Fruit fly (Drosophila melanogaster) whole organism, embryonic: ENCODE measurements around the gene SPARC.

Source experiments
- Adf1 ChIP-seq: fragments of 200-800 bp; sonication (Bioruptor generic); IDR thresholded peaks from 2 replicates; pipeline ENCODE4 v1.3.6; 2022; ENCODE audit warnings: missing biosample characterization, missing genetic modification characterization
- Antp ChIP-seq: fragments of 200-800 bp; sonication (Bioruptor generic); optimal IDR thresholded peaks from 3 replicates; lab custom pipeline; 2016; ENCODE audit warnings: missing biosample characterization, missing genetic modification characterization
- Atf6 ChIP-seq: fragments of 200-800 bp; sonication (Bioruptor generic); IDR thresholded peaks from 2 replicates; pipeline ENCODE4 v1.3.6; 2022; ENCODE audit warnings: missing biosample characterization, missing genetic modification characterization
- Awh ChIP-seq: fragments of 200-800 bp; sonication (Bioruptor generic); IDR thresholded peaks from 2 replicates; pipeline ENCODE4, ENCODE4 v1.3.6; 2022; ENCODE audit warnings: missing biosample characterization, missing genetic modification characterization
- CG10209 ChIP-seq: fragments of 200-800 bp; sonication (Bioruptor generic); optimal IDR thresholded peaks from 3 replicates; lab custom pipeline; 2017; ENCODE audit warnings: missing biosample characterization, mild to moderate bottlenecking, missing genetic modification characterization, missing genetic modification reagents
- CG1024 ChIP-seq: fragments of 200-800 bp; sonication (Bioruptor generic); IDR thresholded peaks from 2 replicates; pipeline ENCODE4 v1.3.6; 2022; ENCODE audit warnings: missing biosample characterization, missing genetic modification characterization
- CG10321 ChIP-seq: fragments of 200-800 bp; sonication (Bioruptor generic); IDR thresholded peaks from 2 replicates; pipeline ENCODE4 v1.3.6; 2022; ENCODE audit warnings: missing biosample characterization, missing genetic modification characterization
- CG14441 ChIP-seq: fragments of 200-800 bp; sonication (Bioruptor generic); IDR thresholded peaks from 2 replicates; pipeline ENCODE4 v1.3.6; 2022; ENCODE audit warnings: missing biosample characterization, missing genetic modification characterization
- CG15479 ChIP-seq: fragments of 200-800 bp; sonication (Bioruptor generic); optimal IDR thresholded peaks from 3 replicates; lab custom pipeline; 2019; ENCODE audit warnings: missing biosample characterization, mild to moderate bottlenecking, missing genetic modification characterization, moderate library complexity
- CG17912 ChIP-seq: fragments of 200-800 bp; sonication (Bioruptor generic); optimal IDR thresholded peaks from 2 replicates; lab custom pipeline; 2018; ENCODE audit warnings: missing biosample characterization, mild to moderate bottlenecking, missing genetic modification characterization
- CG18476 ChIP-seq: fragments of 200-800 bp; sonication (Bioruptor generic); optimal IDR thresholded peaks from 2 replicates; lab custom pipeline; 2016; ENCODE audit warnings: missing biosample characterization, mild to moderate bottlenecking, missing genetic modification characterization
- CG3065 ChIP-seq: fragments of 200-800 bp; sonication (Bioruptor generic); optimal IDR thresholded peaks from 2 replicates; lab custom pipeline; 2016; ENCODE audit warnings: missing biosample characterization, missing genetic modification characterization
- CG31388 ChIP-seq: fragments of 200-800 bp; sonication (Bioruptor generic); optimal IDR thresholded peaks from 2 replicates; lab custom pipeline; 2016; ENCODE audit warnings: missing biosample characterization, missing genetic modification characterization
- CG3281 ChIP-seq: fragments of 200-800 bp; sonication (Bioruptor generic); optimal IDR thresholded peaks from 3 replicates; lab custom pipeline; 2017; ENCODE audit warnings: missing biosample characterization, mild to moderate bottlenecking, missing genetic modification characterization
- CG42726 ChIP-seq: fragments of 200-800 bp; sonication (Bioruptor generic); IDR thresholded peaks from 2 replicates; pipeline ENCODE4 v1.3.6; 2022; ENCODE audit warnings: missing biosample characterization, missing genetic modification characterization; ENCODE audit not compliant: partially characterized antibody
- CG4328 ChIP-seq: fragments of 200-800 bp; sonication (Bioruptor generic); optimal IDR thresholded peaks from 3 replicates; lab custom pipeline; 2017; ENCODE audit warnings: missing biosample characterization, missing genetic modification reagents, missing genetic modification characterization
- CG4360 ChIP-seq: fragments of 200-800 bp; sonication (Bioruptor generic); IDR thresholded peaks from 2 replicates; pipeline ENCODE4 v1.3.6; 2022; ENCODE audit warnings: missing biosample characterization, missing genetic modification characterization
- CG4730 ChIP-seq: fragments of 200-800 bp; sonication (Bioruptor generic); IDR thresholded peaks from 2 replicates; pipeline ENCODE4 v1.3.6; 2022; ENCODE audit warnings: missing biosample characterization, missing genetic modification characterization
- CG8089 ChIP-seq: fragments of 200-800 bp; sonication (Bioruptor generic); optimal IDR thresholded peaks from 3 replicates; lab custom pipeline; 2016; ENCODE audit warnings: missing biosample characterization, missing genetic modification characterization
- H15 ChIP-seq: fragments of 200-800 bp; sonication (Bioruptor generic); IDR thresholded peaks from 3 replicates; pipeline ENCODE4 v1.3.6; 2022; ENCODE audit warnings: missing biosample characterization, missing genetic modification characterization
- Hr78 ChIP-seq, 2 experiments: fragments of 200-800 bp in 1 of 2; fragments of >200 bp in 1 of 2; sonication (Bioruptor generic) in 1 of 2; optimal IDR thresholded peaks; 2 replicates each; lab custom pipeline; 2017 to 2019; ENCODE audit warnings: missing biosample characterization in 2 of 2, missing genetic modification characterization in 2 of 2, mild to moderate bottlenecking in 1 of 2, moderate library complexity in 1 of 2
- MBD-R2 ChIP-seq: fragments of 200-800 bp; sonication (Bioruptor generic); IDR thresholded peaks from 2 replicates; pipeline ENCODE4 v1.3.6; 2022; ENCODE audit warnings: missing biosample characterization, missing genetic modification characterization
- Sin3A ChIP-seq: fragments of >200 bp; optimal IDR thresholded peaks from 2 replicates; lab custom pipeline; 2018
- Six4 ChIP-seq: fragments of 200-800 bp; sonication (Bioruptor generic); optimal IDR thresholded peaks from 2 replicates; lab custom pipeline; 2016; ENCODE audit warnings: missing biosample characterization, missing genetic modification characterization
- Stat92E ChIP-seq, 3 experiments: fragments of >200 bp in 2 of 3; fragments of 200-800 bp in 1 of 3; sonication (Bioruptor generic) in 1 of 3; optimal IDR thresholded peaks; 2 replicates each; lab custom pipeline; 2017 to 2019; ENCODE audit warnings: missing biosample characterization in 3 of 3, missing genetic modification characterization in 3 of 3, mild to moderate bottlenecking in 1 of 3, moderate library complexity in 1 of 3
- dysf ChIP-seq: fragments of 200-800 bp; sonication (Bioruptor generic); IDR thresholded peaks from 3 replicates; pipeline ENCODE4 v1.3.6; 2022; ENCODE audit warnings: missing biosample characterization, missing genetic modification characterization
- eve ChIP-seq, 2 experiments: fragments of >200 bp; optimal IDR thresholded peaks; 2 replicates each; lab custom pipeline; 2017; ENCODE audit warnings: missing biosample characterization in 2 of 2, missing genetic modification characterization in 2 of 2
- fd102C ChIP-seq: fragments of 200-800 bp; sonication (Bioruptor generic); optimal IDR thresholded peaks from 2 replicates; lab custom pipeline; 2018; ENCODE audit warnings: missing biosample characterization, mild to moderate bottlenecking, missing genetic modification characterization, moderate library complexity
- fd96Cb ChIP-seq: fragments of 200-800 bp; sonication (Bioruptor generic); optimal IDR thresholded peaks from 2 replicates; lab custom pipeline; 2018; ENCODE audit warnings: missing biosample characterization, mild to moderate bottlenecking, missing genetic modification characterization, moderate library complexity
- gcm ChIP-seq: fragments of 200-800 bp; sonication (Bioruptor generic); optimal IDR thresholded peaks from 2 replicates; lab custom pipeline; 2019; ENCODE audit warnings: missing biosample characterization, mild to moderate bottlenecking, missing genetic modification characterization, moderate library complexity
- gro ChIP-seq: fragments of 200-800 bp; sonication (Bioruptor generic); optimal IDR thresholded peaks from 2 replicates; lab custom pipeline; 2016; ENCODE audit warnings: missing biosample characterization, missing genetic modification characterization
- gsb-n ChIP-seq: fragments of 200-800 bp; sonication (Bioruptor generic); optimal IDR thresholded peaks from 3 replicates; lab custom pipeline; 2018; ENCODE audit warnings: missing biosample characterization, mild to moderate bottlenecking, missing genetic modification characterization
- klu ChIP-seq: fragments of 200-800 bp; sonication (Bioruptor generic); IDR thresholded peaks from 2 replicates; pipeline ENCODE4 v1.3.6; 2022; ENCODE audit warnings: missing biosample characterization, missing genetic modification characterization
- kni ChIP-seq: fragments of 200-800 bp; sonication (Bioruptor generic); optimal IDR thresholded peaks from 3 replicates; lab custom pipeline; 2017; ENCODE audit warnings: mild to moderate bottlenecking, missing biosample characterization, missing genetic modification reagents, missing genetic modification characterization
- odd ChIP-seq: fragments of 200-800 bp; sonication (Bioruptor generic); optimal IDR thresholded peaks from 2 replicates; lab custom pipeline; 2017; ENCODE audit warnings: missing biosample characterization, mild to moderate bottlenecking, missing genetic modification characterization
- ro ChIP-seq: fragments of 200-800 bp; sonication (Bioruptor generic); IDR thresholded peaks from 2 replicates; pipeline ENCODE4 v1.3.6; 2022; ENCODE audit warnings: missing biosample characterization, missing genetic modification characterization
- sqz ChIP-seq: fragments of 200-800 bp; sonication (Bioruptor generic); optimal IDR thresholded peaks from 3 replicates; lab custom pipeline; 2018; ENCODE audit warnings: missing biosample characterization, mild to moderate bottlenecking, missing genetic modification characterization
- tin ChIP-seq: fragments of 200-800 bp; sonication (Bioruptor generic); optimal IDR thresholded peaks from 3 replicates; lab custom pipeline; 2016; ENCODE audit warnings: missing biosample characterization, missing genetic modification characterization
- zfh1 ChIP-seq: fragments of 200-800 bp; sonication (Bioruptor generic); IDR thresholded peaks from 3 replicates; pipeline ENCODE4 v1.3.6; 2022; ENCODE audit warnings: missing biosample characterization, missing genetic modification characterization

Gene SPARC

DNA sequence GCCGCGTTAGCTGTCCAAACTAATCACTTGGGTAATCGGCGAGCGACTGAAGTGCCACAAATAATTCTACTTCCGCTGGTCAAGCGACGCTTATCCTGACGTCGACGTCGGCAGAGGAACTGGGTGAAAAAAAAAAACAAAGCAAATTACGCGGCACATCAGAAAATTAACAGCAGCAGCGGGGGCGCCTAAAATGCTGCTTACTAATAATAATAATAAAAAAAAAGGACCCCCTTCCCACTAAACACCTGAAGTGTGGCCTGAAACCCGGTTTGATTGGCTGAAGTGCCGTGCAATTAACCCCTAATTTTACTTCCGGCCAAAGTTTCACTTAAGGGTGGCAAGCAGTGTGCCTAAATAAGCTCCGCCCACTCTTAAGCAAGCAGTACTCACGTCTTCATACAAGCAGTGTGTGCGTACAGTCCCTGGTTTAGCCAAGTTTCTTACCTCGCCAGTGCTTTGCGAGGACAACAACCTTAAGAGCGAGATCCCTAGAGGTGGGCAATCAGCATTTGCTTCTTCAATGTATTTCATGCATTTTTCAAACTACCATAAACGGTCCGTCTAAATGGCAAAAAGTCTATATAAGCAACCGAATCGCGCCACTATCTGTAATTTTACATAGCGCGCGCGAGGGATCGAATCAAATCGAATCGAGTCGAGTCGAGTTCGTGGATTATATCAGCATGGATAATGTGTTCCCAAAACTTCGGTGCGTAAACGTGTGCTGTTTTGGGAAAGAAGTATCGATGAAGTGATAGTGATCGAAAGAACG lies 9.5 kb upstream of the SPARC start, which contains the start of the genes ro and T48 (continued):
- TF ChIP-seq tin (GFP tag; lab: Kevin White, UChicago) (peak; percentile 51), CG15479 (GFP tag; lab: Kevin White, UChicago) (peak; percentile 69), klu (GFP tag; lab: Robert Waterston, UW) (peak; percentile 14; the same call in 1 of the 2 replicates), gro (GFP tag; lab: Kevin White, UChicago) (peak; percentile 79), H15 (GFP tag; lab: Robert Waterston, UW) (peak; percentile 36; the same call in 1 of the 3 replicates), Hr78 (GFP tag; optimal IDR thresholded peaks at IDR 0.05; lab: Kevin White, UChicago) (peak in 1 of 2 experiments; percentile 33), CG4730 (GFP tag; lab: Robert Waterston, UW) (no peak), CG8089 (peak; percentile 46), CG14441 (no peak), fd96Cb (tag; lab: Kevin White, UChicago) (no peak)

DNA sequence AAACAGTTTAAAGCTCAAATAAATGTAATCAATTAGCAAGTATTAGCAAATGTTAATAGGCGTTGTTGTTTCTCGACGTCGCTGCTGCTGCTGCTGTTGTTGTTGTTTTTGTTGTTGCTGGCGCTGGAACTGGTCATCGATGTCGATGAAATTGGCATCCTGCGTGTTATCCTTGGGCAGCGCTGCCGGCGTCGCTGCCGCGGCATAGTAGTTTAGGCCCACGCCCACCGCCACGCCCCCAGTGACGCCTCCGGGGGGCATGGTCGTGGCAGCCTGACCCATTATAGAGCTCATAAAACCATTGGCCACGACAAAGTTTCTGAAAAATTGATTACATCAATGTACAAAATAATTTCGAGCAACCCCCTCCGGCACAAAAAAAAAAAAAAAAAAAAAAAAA lies 5.1 kb upstream of the SPARC start:
- TF ChIP-seq zfh1 (GFP tag; lab: Robert Waterston, UW) (0 out of 3 replicates have a peak, but pooled peaks have one; percentile 11), CG17912 (no peak), Stat92E (GFP tag; optimal IDR thresholded peaks at IDR 0.05; lab: Kevin White, UChicago) (no peak), fd102C (GFP tag; lab: Kevin White, UChicago) (no peak), Atf6 (no peak), Six4 (GFP tag; lab: Kevin White, UChicago) (no peak), odd (GFP tag; lab: Kevin White, UChicago) (no peak), CG18476 (GFP tag; lab: Kevin White, UChicago) (no peak), gsb-n (tag; lab: Kevin White, UChicago) (no peak), Sin3A (lab: Kevin White, UChicago) (no peak), kni (GFP tag; lab: Kevin White, UChicago) (no peak), ro (GFP tag; lab: Robert Waterston, UW) (0 out of 2 replicates have a peak, but pooled peaks have one; percentile 13), MBD-R2 (GFP tag; lab: Robert Waterston, UW) (no peak), CG31388 (GFP tag; lab: Kevin White, UChicago) (no peak), sqz (GFP tag; lab: Kevin White, UChicago) (no peak), Antp (GFP tag; lab: Kevin White, UChicago) (no peak), Adf1 (GFP tag; lab: Robert Waterston, UW) (peak; percentile 62; the same call in 1 of the 2 replicates), CG10209 (no peak), CG4328 (GFP tag; lab: Kevin White, UChicago) (no peak), Awh (GFP tag; lab: Robert Waterston, UW) (0 out of 2 replicates have a peak, but pooled peaks have one; percentile 46), gcm (GFP tag; lab: Kevin White, UChicago) (no peak), CG42726 (0 out of 2 replicates have a peak, but pooled peaks have one; percentile 7), CG3281 (no peak), CG10321 (GFP tag; lab: Robert Waterston, UW) (no peak), klu (GFP tag; lab: Robert Waterston, UW) (no peak), CG4360 (GFP tag; lab: Robert Waterston, UW) (peak; percentile 62; the same call in 1 of the 2 replicates), CG1024 (GFP tag; lab: Robert Waterston, UW) (no peak), eve (GFP tag; optimal IDR thresholded peaks at IDR 0.05; lab: Kevin White, UChicago) (no peak), CG3065 (GFP tag; lab: Kevin White, UChicago) (peak; percentile 80), dysf (no peak)
